Fruit fly (Drosophila melanogaster): Measurements from ENCODE around the gene CG11313.

DNA sequence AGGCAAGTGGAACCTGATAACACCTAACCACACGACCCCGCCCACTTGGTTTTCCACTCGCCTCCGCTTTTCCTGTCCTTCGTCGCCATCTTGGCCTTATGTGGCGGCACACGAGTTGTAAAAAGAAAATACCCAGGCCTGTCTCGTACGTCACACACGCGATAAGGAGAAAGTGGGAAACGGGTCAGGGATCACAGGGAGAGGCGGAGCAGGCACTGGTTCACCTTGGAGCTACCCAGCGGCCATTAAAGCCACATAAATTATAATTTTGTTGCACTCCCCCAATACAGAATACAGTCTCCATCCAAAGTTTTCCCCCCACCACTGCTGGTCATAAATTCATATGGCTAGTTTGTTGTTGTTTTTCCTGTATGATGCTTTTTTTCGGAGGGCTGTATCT, 45.0 kb upstream of the CG11313 start:
- no peak for TF ChIP-seq EcR (GFP tag; optimal IDR thresholded peaks at IDR 0.05)
- TF ChIP-seq CG14655 (GFP tag; optimal IDR thresholded peaks at IDR 0.05) = no peak
- no peak for TF ChIP-seq CG17806 (tag; optimal IDR thresholded peaks at IDR 0.05)
- TF ChIP-seq Snoo (tag; optimal IDR thresholded peaks at IDR 0.05) = no peak
- TF ChIP-seq fd96Ca (GFP tag; IDR thresholded peaks at IDR 0.05) = no peak
- no peak for TF ChIP-seq CG8301 (tag; optimal IDR thresholded peaks at IDR 0.05)
- TF ChIP-seq CG34367 (tag; optimal IDR thresholded peaks at IDR 0.05) = no peak
- no peak for TF ChIP-seq CG4496 (GFP tag; IDR thresholded peaks at IDR 0.05)

All from whole organism, pupa.